Fruit fly (Drosophila melanogaster) whole organism, wandering third instar larva: ENCODE results near the gene Doa.

Source experiments
- Abd-B ChIP-seq: fragments of >200 bp; optimal IDR thresholded peaks from 2 replicates; lab custom pipeline; 2017; ENCODE audit warnings: missing biosample characterization, missing genetic modification characterization
- CG32264 ChIP-seq: fragments of 200-800 bp; sonication (Bioruptor generic); optimal IDR thresholded peaks from 2 replicates; lab custom pipeline; 2016; ENCODE audit warnings: missing biosample characterization, missing genetic modification characterization
- CG9705 ChIP-seq: fragments of 200-800 bp; sonication (Bioruptor generic); optimal IDR thresholded peaks from 2 replicates; lab custom pipeline; 2018; ENCODE audit warnings: missing biosample characterization, mild to moderate bottlenecking, missing genetic modification characterization
- CrebA ChIP-seq: fragments of 200-800 bp; sonication (Bioruptor generic); optimal IDR thresholded peaks from 2 replicates; lab custom pipeline; 2016; ENCODE audit warnings: missing biosample characterization, mild to moderate bottlenecking, missing genetic modification characterization, borderline replicate concordance
- Dfd ChIP-seq: fragments of >200 bp; optimal IDR thresholded peaks from 2 replicates; lab custom pipeline; 2017; ENCODE audit warnings: missing biosample characterization, missing genetic modification characterization
- Dif ChIP-seq: fragments of 200-275, 200-300 bp; sonication (Bioruptor generic); optimal IDR thresholded peaks from 2 replicates; lab custom pipeline; 2018; ENCODE audit warnings: missing biosample characterization, missing genetic modification characterization; ENCODE audit not compliant: partially characterized antibody
- HLH106 ChIP-seq: fragments of 200-800 bp; optimal IDR thresholded peaks from 3 replicates; lab custom pipeline; 2019; ENCODE audit warnings: missing biosample characterization, mild to moderate bottlenecking, missing genetic modification characterization, moderate library complexity
- Hnf4 ChIP-seq: fragments of 200-800 bp; sonication (Bioruptor generic); optimal IDR thresholded peaks from 2 replicates; lab custom pipeline; 2016; ENCODE audit warnings: missing biosample characterization, mild to moderate bottlenecking, missing genetic modification characterization
- Hr78 ChIP-seq: fragments of >200 bp; optimal IDR thresholded peaks from 2 replicates; lab custom pipeline; 2017; ENCODE audit warnings: missing biosample characterization, missing genetic modification characterization
- Hr83 ChIP-seq: fragments of 200-300 bp; sonication (Bioruptor generic); optimal IDR thresholded peaks from 2 replicates; lab custom pipeline; 2016; ENCODE audit warnings: missing biosample characterization, mild to moderate bottlenecking, missing genetic modification characterization, moderate library complexity; ENCODE audit not compliant: poor library complexity, severe bottlenecking
- Mio ChIP-seq: sonication (Bioruptor generic); optimal IDR thresholded peaks from 2 replicates; lab custom pipeline; 2016; ENCODE audit warnings: missing biosample characterization, missing genetic modification characterization
- Myc ChIP-seq: fragments of >200 bp; optimal IDR thresholded peaks from 2 replicates; lab custom pipeline; 2017
- N ChIP-seq: fragments of >200 bp; optimal IDR thresholded peaks from 2 replicates; lab custom pipeline; 2018; ENCODE audit warnings: missing biosample characterization, missing external identifiers, missing genetic modification characterization
- OdsH ChIP-seq: fragments of 200-800 bp; sonication (Bioruptor generic); optimal IDR thresholded peaks from 2 replicates; lab custom pipeline; 2016; ENCODE audit warnings: missing biosample characterization, mild to moderate bottlenecking, missing genetic modification characterization
- Rel ChIP-seq, 2 experiments: fragments of 200-800 bp; sonication (Bioruptor generic) in 1 of 2; optimal IDR thresholded peaks; 2 replicates in 1 of 2; 3 replicates in 1 of 2; lab custom pipeline; 2016 to 2019; ENCODE audit warnings: mild to moderate bottlenecking in 2 of 2, missing biosample characterization in 2 of 2, missing genetic modification characterization in 2 of 2, moderate library complexity in 1 of 2
- Sp1 ChIP-seq: fragments of 200-800 bp; sonication (Bioruptor generic); optimal IDR thresholded peaks from 3 replicates; lab custom pipeline; 2019; ENCODE audit warnings: missing biosample characterization, mild to moderate bottlenecking, missing genetic modification characterization, moderate library complexity
- Vsx2 ChIP-seq: fragments of 200-300, 225-300 bp; sonication (Bioruptor generic); optimal IDR thresholded peaks from 2 replicates; lab custom pipeline; 2018; ENCODE audit warnings: missing biosample characterization, missing genetic modification characterization; ENCODE audit not compliant: partially characterized antibody
- br ChIP-seq: fragments of 200-800 bp; sonication (Bioruptor generic); optimal IDR thresholded peaks from 2 replicates; lab custom pipeline; 2016; ENCODE audit warnings: missing biosample characterization, missing genetic modification characterization
- brk ChIP-seq: fragments of 200-800 bp; sonication (Bioruptor generic); optimal IDR thresholded peaks from 2 replicates; lab custom pipeline; 2016; ENCODE audit warnings: missing biosample characterization, mild to moderate bottlenecking, missing genetic modification characterization
- dl ChIP-seq, 2 experiments: fragments of 175-275, 200-275 bp in 1 of 2; fragments of 200-275 bp in 1 of 2; sonication (Bioruptor generic); optimal IDR thresholded peaks; lab custom pipeline; 2018; ENCODE audit warnings: mild to moderate bottlenecking in 2 of 2, missing biosample characterization in 2 of 2, missing genetic modification characterization in 2 of 2, moderate library complexity in 2 of 2; ENCODE audit not compliant: partially characterized antibody in 2 of 2, insufficient read depth in 1 of 2
- dmrt93B ChIP-seq: fragments of 200-800 bp; sonication (Bioruptor generic); optimal IDR thresholded peaks from 2 replicates; lab custom pipeline; 2018; ENCODE audit warnings: missing biosample characterization, mild to moderate bottlenecking, missing genetic modification characterization
- dsf ChIP-seq: sonication (Bioruptor generic); optimal IDR thresholded peaks from 2 replicates; lab custom pipeline; 2016; ENCODE audit warnings: missing biosample characterization, missing genetic modification characterization, borderline replicate concordance
- ey ChIP-seq: fragments of 200-800 bp; sonication (Bioruptor generic); optimal IDR thresholded peaks from 2 replicates; lab custom pipeline; 2016; ENCODE audit warnings: missing biosample characterization, missing genetic modification characterization
- foxo ChIP-seq, 2 experiments: fragments of 200-800 bp; sonication (Bioruptor generic); optimal IDR thresholded peaks; 2 replicates in 1 of 2; 3 replicates in 1 of 2; lab custom pipeline; 2016 to 2017; ENCODE audit warnings: missing biosample characterization in 2 of 2, missing genetic modification characterization in 2 of 2
- fru ChIP-seq: fragments of 200-800 bp; sonication (Bioruptor generic); optimal IDR thresholded peaks from 3 replicates; lab custom pipeline; 2016; ENCODE audit warnings: missing biosample characterization, mild to moderate bottlenecking, missing genetic modification characterization
- h ChIP-seq: fragments of 200-800 bp; sonication (Bioruptor generic); optimal IDR thresholded peaks from 3 replicates; lab custom pipeline; 2016; ENCODE audit warnings: missing biosample characterization, mild to moderate bottlenecking, missing genetic modification characterization
- jim ChIP-seq: fragments of 175-275, 200-325 bp; sonication (Bioruptor generic); optimal IDR thresholded peaks from 2 replicates; lab custom pipeline; 2016; ENCODE audit warnings: missing biosample characterization, mild to moderate bottlenecking, missing genetic modification characterization
- lola ChIP-seq: fragments of >200 bp; optimal IDR thresholded peaks from 2 replicates; lab custom pipeline; 2017; ENCODE audit warnings: missing biosample characterization, missing genetic modification characterization
- pan ChIP-seq: fragments of >200 bp; optimal IDR thresholded peaks from 2 replicates; lab custom pipeline; 2017
- psq ChIP-seq: fragments of 200-800 bp; sonication (Bioruptor generic); optimal IDR thresholded peaks from 3 replicates; lab custom pipeline; 2017; ENCODE audit warnings: missing biosample characterization, mild to moderate bottlenecking, missing genetic modification characterization, moderate library complexity
- rgr ChIP-seq: fragments of 200-800 bp; sonication (Bioruptor generic); optimal IDR thresholded peaks from 3 replicates; lab custom pipeline; 2016; ENCODE audit warnings: missing biosample characterization, mild to moderate bottlenecking, missing genetic modification characterization
- sage ChIP-seq: fragments of 200-800 bp; sonication (Bioruptor generic); optimal IDR thresholded peaks from 2 replicates; lab custom pipeline; 2016; ENCODE audit warnings: missing biosample characterization, mild to moderate bottlenecking, missing genetic modification characterization
- sv ChIP-seq: fragments of 200-800 bp; sonication (Bioruptor generic); optimal IDR thresholded peaks from 3 replicates; lab custom pipeline; 2016; ENCODE audit warnings: missing biosample characterization, missing genetic modification characterization
- tai ChIP-seq: sonication (Bioruptor generic); optimal IDR thresholded peaks from 2 replicates; lab custom pipeline; 2016; ENCODE audit warnings: missing biosample characterization, missing genetic modification characterization
- usp ChIP-seq: fragments of >200 bp; optimal IDR thresholded peaks from 2 replicates; lab custom pipeline; 2017; ENCODE audit warnings: missing biosample characterization, missing genetic modification characterization
- woc ChIP-seq: sonication (Bioruptor generic); optimal IDR thresholded peaks from 2 replicates; lab custom pipeline; 2016; ENCODE audit warnings: missing biosample characterization, mild to moderate bottlenecking, missing genetic modification characterization

Gene Doa

dm6 chr3R:28845377-28845876 lies 42.4 kb upstream of the Doa start:
- no peak for TF ChIP-seq pan (lab: Kevin White, UChicago)
- TF ChIP-seq Dif: no peak
- no peak for TF ChIP-seq Abd-B (GFP tag; lab: Kevin White, UChicago)
- no peak for TF ChIP-seq Rel (GFP tag; optimal IDR thresholded peaks at IDR 0.05; lab: Kevin White, UChicago)
- peak; percentile 98 for TF ChIP-seq Rel (tag; optimal IDR thresholded peaks at IDR 0.05; lab: Kevin White, UChicago)
- no peak for TF ChIP-seq N (GFP tag; lab: Kevin White, UChicago)
- TF ChIP-seq Myc (lab: Kevin White, UChicago): no peak

- TF ChIP-seq woc (GFP tag; lab: Kevin White, UChicago): no peak
- TF ChIP-seq psq (GFP tag; lab: Kevin White, UChicago): no peak
- no peak for TF ChIP-seq dl (GFP tag; optimal IDR thresholded peaks at IDR 0.05; lab: Kevin White, UChicago; ENCODE audit: insufficient read depth in 1 of 2, partially characterized antibody in 2 of 2)
- TF ChIP-seq CG32264 (GFP tag; lab: Kevin White, UChicago): no peak
- no peak for TF ChIP-seq Abd-B (GFP tag; lab: Kevin White, UChicago)
- no peak for TF ChIP-seq CG9705 (GFP tag; lab: Kevin White, UChicago)
- TF ChIP-seq usp (GFP tag; lab: Kevin White, UChicago): no peak
- TF ChIP-seq CrebA: no peak
- TF ChIP-seq Myc (lab: Kevin White, UChicago): no peak
- no peak for TF ChIP-seq sage (GFP tag; lab: Kevin White, UChicago)
- TF ChIP-seq br: no peak
- no peak for TF ChIP-seq rgr (GFP tag; lab: Kevin White, UChicago)
- TF ChIP-seq Dif: no peak
- TF ChIP-seq HLH106 (tag; lab: Kevin White, UChicago): no peak
- no peak for TF ChIP-seq sv
- TF ChIP-seq foxo (GFP tag; optimal IDR thresholded peaks at IDR 0.05; lab: Kevin White, UChicago): no peak
- TF ChIP-seq N (GFP tag; lab: Kevin White, UChicago): no peak
- no peak for TF ChIP-seq Hr83 (GFP tag; lab: Kevin White, UChicago)
- TF ChIP-seq Hnf4 (GFP tag; lab: Kevin White, UChicago): no peak
- TF ChIP-seq Sp1 (GFP tag; lab: Kevin White, UChicago): no peak
Measured at dm6 chr3R:28845981-28846380, 41.9 kb upstream of the Doa start.

dm6 chr3R:28846877-28847529 lies 40.9 kb upstream of the Doa start:
- no peak for TF ChIP-seq Abd-B (GFP tag; lab: Kevin White, UChicago)
- no peak for TF ChIP-seq Rel (GFP tag; optimal IDR thresholded peaks at IDR 0.05; lab: Kevin White, UChicago)
- no peak for TF ChIP-seq Rel (tag; optimal IDR thresholded peaks at IDR 0.05; lab: Kevin White, UChicago)
- peak; percentile 6 for TF ChIP-seq woc (GFP tag; lab: Kevin White, UChicago)
- TF ChIP-seq ey: peak; percentile 7
- no peak for TF ChIP-seq psq (GFP tag; lab: Kevin White, UChicago)
- no peak for TF ChIP-seq lola (GFP tag; lab: Kevin White, UChicago)
- no peak for TF ChIP-seq Dfd (GFP tag; lab: Kevin White, UChicago)
- TF ChIP-seq CG9705 (GFP tag; lab: Kevin White, UChicago): no peak
- TF ChIP-seq Dif: no peak

- TF ChIP-seq lola (GFP tag; lab: Kevin White, UChicago): no peak
- no peak for TF ChIP-seq Dif
- TF ChIP-seq Abd-B (GFP tag; lab: Kevin White, UChicago): no peak
- no peak for TF ChIP-seq brk (GFP tag; lab: Kevin White, UChicago)
- no peak for TF ChIP-seq Hr78
- peak; percentile 53 for TF ChIP-seq dmrt93B (GFP tag; lab: Kevin White, UChicago)
- TF ChIP-seq usp (GFP tag; lab: Kevin White, UChicago): no peak
- TF ChIP-seq sage (GFP tag; lab: Kevin White, UChicago): no peak
- no peak for TF ChIP-seq jim (GFP tag; lab: Kevin White, UChicago)
- no peak for TF ChIP-seq br
- no peak for TF ChIP-seq Myc (lab: Kevin White, UChicago)
- TF ChIP-seq rgr (GFP tag; lab: Kevin White, UChicago): peak; percentile 20
- no peak for TF ChIP-seq dsf (GFP tag; lab: Kevin White, UChicago)
- peak; percentile 0 for TF ChIP-seq fru
- no peak for TF ChIP-seq Mio (GFP tag; lab: Kevin White, UChicago)
- peak; percentile 26 for TF ChIP-seq OdsH (GFP tag; lab: Kevin White, UChicago)
- TF ChIP-seq CG32264 (GFP tag; lab: Kevin White, UChicago): no peak
- no peak for TF ChIP-seq CG9705 (GFP tag; lab: Kevin White, UChicago)
- no peak for TF ChIP-seq Vsx2
- TF ChIP-seq pan (lab: Kevin White, UChicago): no peak
- peak; percentile 38 for TF ChIP-seq Sp1 (GFP tag; lab: Kevin White, UChicago)
- no peak for TF ChIP-seq sv
- no peak for TF ChIP-seq h (GFP tag; lab: Kevin White, UChicago)
- no peak for TF ChIP-seq Hr83 (GFP tag; lab: Kevin White, UChicago)
- no peak for TF ChIP-seq N (GFP tag; lab: Kevin White, UChicago)
- TF ChIP-seq Rel (GFP tag; optimal IDR thresholded peaks at IDR 0.05; lab: Kevin White, UChicago): no peak
- TF ChIP-seq Rel (tag; optimal IDR thresholded peaks at IDR 0.05; lab: Kevin White, UChicago): no peak
- TF ChIP-seq Hnf4 (GFP tag; lab: Kevin White, UChicago): no peak
- peak; percentile 32 for TF ChIP-seq HLH106 (tag; lab: Kevin White, UChicago)
- TF ChIP-seq foxo (GFP tag; optimal IDR thresholded peaks at IDR 0.05; lab: Kevin White, UChicago): peak in 1 of 2 experiments; percentile 46
- no peak for TF ChIP-seq ey
- no peak for TF ChIP-seq tai
Measured at dm6 chr3R:28847547-28848316, 40.1 kb upstream of the Doa start.
